Worm (Caenorhabditis elegans) whole organism, young adult: ENCODE measurements around the gene sdf-9.

Experiments
- B0035.1 ChIP-seq: sonication (generic microtip); optimal IDR thresholded peaks from 2 replicates; lab custom pipeline; 2016; ENCODE audit warnings: missing genetic modification characterization, mild to moderate bottlenecking, missing compliant biosample characterization, missing genotype, missing genetic modification reagents
- C06A6.2 ChIP-seq: fragments of 200-800 bp; sonication (Bioruptor generic); conservative IDR thresholded peaks from 2 replicates; pipeline ENCODE4 v1.3.6; 2022; ENCODE audit warnings: missing genetic modification characterization, missing compliant biosample characterization
- F39B2.1 ChIP-seq: fragments of 200-800 bp; sonication (Bioruptor generic); IDR thresholded peaks from 2 replicates; pipeline ENCODE4 v1.3.6; 2022; ENCODE audit warnings: missing genetic modification reagents, missing genetic modification characterization, missing compliant biosample characterization
- F57A8.1 ChIP-seq: fragments of 200-800 bp; sonication (Bioruptor generic); optimal IDR thresholded peaks from 2 replicates; lab custom pipeline; 2018; ENCODE audit warnings: mild to moderate bottlenecking, missing genetic modification characterization, moderate library complexity, missing compliant biosample characterization
- Y53F4B.3 ChIP-seq: fragments of 200-800 bp; sonication (Bioruptor generic); IDR thresholded peaks from 2 replicates; pipeline ENCODE4 v1.3.6; 2022; ENCODE audit warnings: missing genetic modification reagents, missing genetic modification characterization, missing compliant biosample characterization
- Y56A3A.18 ChIP-seq: fragments of 200-800 bp; sonication (Bioruptor generic); IDR thresholded peaks from 2 replicates; pipeline ENCODE4 v1.3.6; 2022; ENCODE audit warnings: missing genetic modification reagents, missing genetic modification characterization, missing compliant biosample characterization
- Y67H2A.10 ChIP-seq: fragments of 200-800 bp; sonication (Bioruptor generic); conservative IDR thresholded peaks from 2 replicates; pipeline ENCODE4 v1.3.6; 2022; ENCODE audit warnings: missing genetic modification reagents, missing genetic modification characterization, missing compliant biosample characterization
- akir-1 ChIP-seq: fragments of 200-800 bp; sonication (Bioruptor generic); optimal IDR thresholded peaks from 2 replicates; lab custom pipeline; 2018; ENCODE audit warnings: mild to moderate bottlenecking, missing genetic modification characterization, moderate library complexity, missing compliant biosample characterization
- ama-1 ChIP-seq, 3 experiments: fragments of 150-350 bp in 1 of 3; sonication (generic microtip) in 2 of 3; optimal IDR thresholded peaks; 2 replicates each; lab custom pipeline; 2014 to 2018; ENCODE audit warnings: missing biosample characterization in 2 of 3, missing genetic modification characterization in 2 of 3, missing genetic modification reagents in 2 of 3
- aptf-2 ChIP-seq: fragments of 200-800 bp; sonication (Bioruptor generic); conservative IDR thresholded peaks from 2 replicates; pipeline ENCODE4 v1.3.6; 2022; ENCODE audit warnings: missing genetic modification reagents, missing genetic modification characterization, missing compliant biosample characterization
- atf-7 ChIP-seq: sonication (generic microtip); optimal IDR thresholded peaks from 2 replicates; lab custom pipeline; 2017; ENCODE audit warnings: mild to moderate bottlenecking, missing genetic modification characterization, missing compliant biosample characterization
- athp-1 ChIP-seq: sonication (generic microtip); optimal IDR thresholded peaks from 2 replicates; lab custom pipeline; 2017; ENCODE audit warnings: mild to moderate bottlenecking, missing genetic modification characterization, missing compliant biosample characterization
- attf-5 ChIP-seq: fragments of 200-800 bp; sonication (Bioruptor generic); optimal IDR thresholded peaks from 2 replicates; lab custom pipeline; 2018; ENCODE audit warnings: mild to moderate bottlenecking, missing genetic modification characterization, missing compliant biosample characterization
- bed-1 ChIP-seq: fragments of 200-800 bp; sonication (Bioruptor generic); IDR thresholded peaks from 2 replicates; pipeline ENCODE4 v1.3.6; 2022; ENCODE audit warnings: missing genetic modification reagents, missing genetic modification characterization, missing compliant biosample characterization
- ccch-3 ChIP-seq: fragments of 200-800 bp; sonication (Bioruptor generic); optimal IDR thresholded peaks from 2 replicates; lab custom pipeline; 2018; ENCODE audit warnings: mild to moderate bottlenecking, missing genetic modification characterization, missing compliant biosample characterization
- cebp-1 ChIP-seq, 2 experiments: fragments of 200-800 bp in 1 of 2; sonication (Bioruptor generic) in 1 of 2; sonication (generic microtip) in 1 of 2; IDR thresholded peaks in 1 of 2; optimal IDR thresholded peaks in 1 of 2; 2 replicates each; pipeline versions ENCODE4 v1.3.6 to Lab custom; 2017 to 2022; ENCODE audit warnings: missing compliant biosample characterization in 2 of 2, missing genetic modification characterization in 2 of 2, mild to moderate bottlenecking in 1 of 2, missing genetic modification reagents in 1 of 2, moderate library complexity in 1 of 2
- cebp-2 ChIP-seq: fragments of 200-800 bp; sonication (Bioruptor generic); IDR thresholded peaks from 2 replicates; pipeline ENCODE4 v1.3.6; 2022; ENCODE audit warnings: missing genetic modification characterization, missing compliant biosample characterization
- chd-7 ChIP-seq: sonication (generic microtip); optimal IDR thresholded peaks from 2 replicates; lab custom pipeline; 2016; ENCODE audit warnings: mild to moderate bottlenecking, missing genetic modification characterization, moderate library complexity, missing compliant biosample characterization
- dox-1 ChIP-seq: fragments of 200-800 bp; sonication (Bioruptor generic); IDR thresholded peaks from 2 replicates; pipeline ENCODE4 v1.3.6; 2022; ENCODE audit warnings: missing genetic modification reagents, missing genetic modification characterization, missing compliant biosample characterization
- egl-18 ChIP-seq: fragments of 200-800 bp; sonication (Bioruptor generic); IDR thresholded peaks from 2 replicates; pipeline ENCODE4 v1.3.6; 2022; ENCODE audit warnings: missing genetic modification reagents, missing genetic modification characterization, missing compliant biosample characterization
- egrh-3 ChIP-seq: fragments of 200-800 bp; sonication (Bioruptor generic); IDR thresholded peaks from 2 replicates; pipeline ENCODE4 v1.3.6; 2022; ENCODE audit warnings: missing genetic modification reagents, missing genetic modification characterization, missing compliant biosample characterization
- ets-4 ChIP-seq: fragments of 200-800 bp; sonication (Bioruptor generic); optimal IDR thresholded peaks from 2 replicates; lab custom pipeline; 2018; ENCODE audit warnings: mild to moderate bottlenecking, missing genetic modification characterization, missing compliant biosample characterization
- gei-17 ChIP-seq: fragments of 200-800 bp; sonication (Bioruptor generic); optimal IDR thresholded peaks from 2 replicates; lab custom pipeline; 2018; ENCODE audit warnings: mild to moderate bottlenecking, missing genetic modification characterization, missing compliant biosample characterization
- hmg-1.2 ChIP-seq: fragments of 200-800 bp; sonication (Bioruptor generic); IDR thresholded peaks from 2 replicates; pipeline ENCODE4 v1.3.6; 2022; ENCODE audit warnings: missing genetic modification reagents, missing genetic modification characterization, missing compliant biosample characterization
- hmg-20 ChIP-seq: fragments of 200-800 bp; sonication (Bioruptor generic); IDR thresholded peaks from 2 replicates; pipeline ENCODE4 v1.3.6; 2022; ENCODE audit warnings: missing genetic modification reagents, missing genetic modification characterization, missing compliant biosample characterization
- lin-26 ChIP-seq: fragments of 200-800 bp; sonication (Bioruptor generic); IDR thresholded peaks from 2 replicates; pipeline ENCODE4 v1.3.6; 2022; ENCODE audit warnings: missing genetic modification reagents, missing genetic modification characterization, missing compliant biosample characterization
- lin-40 ChIP-seq: sonication (generic microtip); optimal IDR thresholded peaks from 2 replicates; lab custom pipeline; 2016; ENCODE audit warnings: missing genetic modification characterization, mild to moderate bottlenecking, missing compliant biosample characterization, missing genotype, missing genetic modification reagents
- lin-54 ChIP-seq: fragments of 200-800 bp; sonication (Bioruptor generic); optimal IDR thresholded peaks from 2 replicates; lab custom pipeline; 2018; ENCODE audit warnings: mild to moderate bottlenecking, missing genetic modification characterization, missing compliant biosample characterization
- madf-10 ChIP-seq: sonication (generic microtip); optimal IDR thresholded peaks from 2 replicates; lab custom pipeline; 2016; ENCODE audit warnings: mild to moderate bottlenecking, missing genetic modification characterization, missing compliant biosample characterization
- madf-6 ChIP-seq: fragments of 200-800 bp; sonication (Bioruptor generic); IDR thresholded peaks from 2 replicates; pipeline ENCODE4 v1.3.6; 2022; ENCODE audit warnings: missing genetic modification reagents, missing genetic modification characterization, missing compliant biosample characterization
- mcd-1 ChIP-seq: fragments of 200-800 bp; sonication (Bioruptor generic); IDR thresholded peaks from 2 replicates; pipeline ENCODE4 v1.3.6; 2022; ENCODE audit warnings: missing genetic modification reagents, missing genetic modification characterization, missing compliant biosample characterization
- mes-4 ChIP-seq: sonication (generic microtip); optimal IDR thresholded peaks from 2 replicates; lab custom pipeline; 2016; ENCODE audit warnings: missing genotype, missing genetic modification characterization, missing compliant biosample characterization
- nfya-1 ChIP-seq: sonication (generic microtip); optimal IDR thresholded peaks from 2 replicates; lab custom pipeline; 2017; ENCODE audit warnings: antibody characterized with exemption, missing compliant biosample characterization, missing genetic modification characterization, borderline replicate concordance; ENCODE audit not compliant: insufficient read depth
- nhr-90 ChIP-seq: sonication (generic microtip); optimal IDR thresholded peaks from 2 replicates; lab custom pipeline; 2016; ENCODE audit warnings: missing genotype, mild to moderate bottlenecking, missing genetic modification characterization, missing compliant biosample characterization
- pbrm-1 ChIP-seq: fragments of 200-800 bp; sonication (Bioruptor generic); IDR thresholded peaks from 2 replicates; pipeline ENCODE4 v1.3.6; 2022; ENCODE audit warnings: missing genetic modification reagents, missing genetic modification characterization, missing compliant biosample characterization
- repo-1 ChIP-seq: sonication (generic microtip); optimal IDR thresholded peaks from 2 replicates; lab custom pipeline; 2017; ENCODE audit warnings: mild to moderate bottlenecking, missing genetic modification characterization, missing compliant biosample characterization
- rpc-1 ChIP-seq, 2 experiments: fragments of 150-350 bp in 1 of 2; sonication (generic microtip) in 1 of 2; optimal IDR thresholded peaks; 2 replicates each; lab custom pipeline; 2014 to 2018; ENCODE audit warnings: missing biosample characterization in 1 of 2, missing genetic modification characterization in 1 of 2, missing genetic modification reagents in 1 of 2, missing genotype in 1 of 2
- sea-2 ChIP-seq: fragments of 200-800 bp; sonication (Bioruptor generic); IDR thresholded peaks from 2 replicates; pipeline ENCODE4 v1.3.6; 2022; ENCODE audit warnings: missing genetic modification characterization, missing compliant biosample characterization
- snpc-3.4 ChIP-seq: sonication (generic microtip); optimal IDR thresholded peaks from 2 replicates; lab custom pipeline; 2017; ENCODE audit warnings: missing genetic modification characterization, mild to moderate bottlenecking, missing compliant biosample characterization, antibody characterized with exemption, moderate library complexity, missing genotype, missing genetic modification reagents
- somi-1 ChIP-seq: fragments of 200-800 bp; sonication (Bioruptor generic); optimal IDR thresholded peaks from 2 replicates; lab custom pipeline; 2018; ENCODE audit warnings: mild to moderate bottlenecking, missing genetic modification characterization, missing compliant biosample characterization
- tlf-1 ChIP-seq: fragments of 200-800 bp; sonication (Bioruptor generic); optimal IDR thresholded peaks from 2 replicates; lab custom pipeline; 2018; ENCODE audit warnings: mild to moderate bottlenecking, missing genetic modification characterization, missing compliant biosample characterization
- unc-130 ChIP-seq: sonication (generic microtip); optimal IDR thresholded peaks from 2 replicates; lab custom pipeline; 2016; ENCODE audit warnings: missing genetic modification reagents, missing genetic modification characterization, missing compliant biosample characterization
- ztf-25 ChIP-seq: fragments of 200-800 bp; sonication (Bioruptor generic); IDR thresholded peaks from 2 replicates; pipeline ENCODE4 v1.3.6; 2022; ENCODE audit warnings: missing genetic modification reagents, missing genetic modification characterization, missing compliant biosample characterization
- ztf-26 ChIP-seq: sonication (generic microtip); optimal IDR thresholded peaks from 2 replicates; lab custom pipeline; 2017; ENCODE audit warnings: missing genetic modification characterization, missing compliant biosample characterization
- ztf-28 ChIP-seq: fragments of 200-800 bp; sonication (Bioruptor generic); IDR thresholded peaks from 2 replicates; pipeline ENCODE4 v1.3.6; 2022; ENCODE audit warnings: missing genetic modification reagents, missing genetic modification characterization, missing compliant biosample characterization

The sdf-9 gene

ce11 chrV:20776761-20777160 is 21.3 kb upstream of the sdf-9 start (continued):
- TF ChIP-seq lin-26 (0 out of 2 replicates have a peak, but pooled peaks have one; percentile 23), madf-6 (GFP tag; lab: Robert Waterston, UW) (peak; percentile 31; the same call in 1 of the 2 replicates), lin-54 (GFP tag; lab: Kevin White, UChicago) (peak; percentile 35), ztf-25 (GFP tag; lab: Robert Waterston, UW) (no peak)

DNA sequence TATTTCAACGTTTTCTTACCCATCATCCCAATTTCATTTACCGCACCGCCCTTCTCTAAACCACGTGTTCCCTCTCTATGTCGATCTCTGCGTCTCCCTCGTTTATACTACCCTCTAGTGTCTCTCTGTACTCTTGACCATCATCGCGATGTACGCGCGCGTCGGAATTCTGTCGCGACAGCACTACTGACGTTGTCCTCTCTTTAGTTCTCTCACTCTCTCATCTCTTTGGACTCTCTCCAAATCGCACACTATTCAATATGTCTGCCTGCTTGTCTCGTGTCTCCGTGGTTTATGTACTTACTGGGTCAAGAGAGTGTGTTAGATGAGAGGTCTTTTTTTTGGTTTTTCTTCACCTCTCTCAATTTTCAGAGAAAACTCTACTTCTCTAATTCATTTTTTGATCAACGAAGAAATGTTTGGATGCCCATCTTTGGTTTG is 19.7 kb upstream of the sdf-9 start:
- peak; percentile 49 for TF ChIP-seq akir-1 (GFP tag; lab: Kevin White, UChicago)
- no peak for TF ChIP-seq F57A8.1
- TF ChIP-seq F39B2.1 (GFP tag; lab: Robert Waterston, UW): no peak
- peak; percentile 3 for TF ChIP-seq athp-1 (tag; lab: Kevin White, UChicago)
- TF ChIP-seq lin-54 (GFP tag; lab: Kevin White, UChicago): peak; percentile 71
- TF ChIP-seq mes-4 (tag; lab: Kevin White, UChicago): no peak
- peak; percentile 50; the same call in 1 of the 2 replicates for TF ChIP-seq egrh-3 (GFP tag; lab: Robert Waterston, UW)
- peak; percentile 76 for TF ChIP-seq hmg-20 (GFP tag; lab: Robert Waterston, UW)
- peak; percentile 37; the same call in 1 of the 2 replicates for TF ChIP-seq Y67H2A.10 (GFP tag; lab: Robert Waterston, UW)
- TF ChIP-seq pbrm-1 (GFP tag; lab: Robert Waterston, UW): peak; percentile 92
- TF ChIP-seq snpc-3.4 (tag; lab: Kevin White, UChicago): no peak
- TF ChIP-seq dox-1 (GFP tag; lab: Robert Waterston, UW): peak; percentile 82
- peak; percentile 79 for TF ChIP-seq tlf-1 (GFP tag; lab: Kevin White, UChicago)
- no peak for TF ChIP-seq rpc-1 (optimal IDR thresholded peaks at IDR 0.05; lab: Kevin White, UChicago)
- TF ChIP-seq rpc-1 (tag; optimal IDR thresholded peaks at IDR 0.05; lab: Kevin White, UChicago): no peak
- TF ChIP-seq unc-130 (GFP tag; lab: Kevin White, UChicago): no peak
- TF ChIP-seq attf-5 (GFP tag; lab: Kevin White, UChicago): peak; percentile 78
- TF ChIP-seq C06A6.2: peak; percentile 88
- 0 out of 2 replicates have a peak, but pooled peaks have one; percentile 26 for TF ChIP-seq cebp-1 (GFP tag; IDR thresholded peaks at IDR 0.05; lab: Robert Waterston, UW)
- TF ChIP-seq cebp-1 (tag; optimal IDR thresholded peaks at IDR 0.05; lab: Kevin White, UChicago): peak; percentile 92
- TF ChIP-seq ztf-28: no peak
- no peak for TF ChIP-seq sea-2 (GFP tag; lab: Robert Waterston, UW)
- peak; percentile 100 for TF ChIP-seq madf-10 (tag; lab: Kevin White, UChicago)
- no peak for TF ChIP-seq Y53F4B.3
- TF ChIP-seq nfya-1 (tag; lab: Kevin White, UChicago): no peak
- peak; percentile 84 for TF ChIP-seq ztf-26 (tag; lab: Kevin White, UChicago)
- TF ChIP-seq Y56A3A.18 (GFP tag; lab: Robert Waterston, UW): peak; percentile 64; the same call in 1 of the 2 replicates
- TF ChIP-seq cebp-2 (GFP tag; lab: Robert Waterston, UW): no peak
- TF ChIP-seq bed-1 (GFP tag; lab: Robert Waterston, UW): no peak
- TF ChIP-seq gei-17: peak; percentile 78
- TF ChIP-seq lin-40 (tag; lab: Kevin White, UChicago): peak; percentile 96
- peak; percentile 70 for TF ChIP-seq B0035.1 (tag; lab: Kevin White, UChicago)
- peak; percentile 93 for TF ChIP-seq somi-1 (GFP tag; lab: Kevin White, UChicago)
- TF ChIP-seq ama-1 (optimal IDR thresholded peaks at IDR 0.05; lab: Kevin White, UChicago): no peak
- TF ChIP-seq ama-1 (GFP tag; optimal IDR thresholded peaks at IDR 0.05; lab: Kevin White, UChicago): no peak
- 0 out of 2 replicates have a peak, but pooled peaks have one; percentile 40 for TF ChIP-seq aptf-2 (GFP tag; lab: Robert Waterston, UW)
- peak; percentile 55 for TF ChIP-seq nhr-90 (tag; lab: Kevin White, UChicago)
- peak; percentile 94 for TF ChIP-seq chd-7 (tag; lab: Kevin White, UChicago)
- TF ChIP-seq mcd-1 (GFP tag; lab: Robert Waterston, UW): peak; percentile 78
- peak; percentile 60 for TF ChIP-seq repo-1 (tag; lab: Kevin White, UChicago)
- no peak for TF ChIP-seq ccch-3 (GFP tag; lab: Kevin White, UChicago)
- peak; percentile 59 for TF ChIP-seq ets-4 (GFP tag; lab: Kevin White, UChicago)
- no peak for TF ChIP-seq egl-18 (GFP tag; lab: Robert Waterston, UW)
- peak; percentile 91 for TF ChIP-seq atf-7 (tag; lab: Kevin White, UChicago)
- peak; percentile 94 for TF ChIP-seq hmg-1.2 (GFP tag; lab: Robert Waterston, UW)
